Worm (Caenorhabditis elegans) whole organism, mixed stage, embryonic: ENCODE data around the gene clec-193.

Experiments
- bed-3 ChIP-seq: fragments of 200-800 bp; sonication (Bioruptor generic); optimal IDR thresholded peaks from 3 replicates; lab custom pipeline; 2018; ENCODE audit warnings: mild to moderate bottlenecking, missing genetic modification characterization, moderate library complexity, missing compliant biosample characterization
- blmp-1 ChIP-seq: fragments of 150-350 bp; optimal IDR thresholded peaks from 2 replicates; lab custom pipeline; 2014; ENCODE audit warnings: missing biosample characterization, missing genetic modification characterization
- ceh-43 ChIP-seq: fragments of 200-800 bp; sonication (Bioruptor generic); optimal IDR thresholded peaks from 2 replicates; lab custom pipeline; 2018; ENCODE audit warnings: mild to moderate bottlenecking, missing genetic modification characterization, moderate library complexity, missing compliant biosample characterization
- ceh-83 ChIP-seq: fragments of 200-800 bp; sonication (Bioruptor generic); optimal IDR thresholded peaks from 2 replicates; lab custom pipeline; 2018; ENCODE audit warnings: mild to moderate bottlenecking, missing genetic modification characterization, missing compliant biosample characterization
- ces-1 ChIP-seq: fragments of 150-350 bp; optimal IDR thresholded peaks from 2 replicates; lab custom pipeline; 2014; ENCODE audit warnings: missing biosample characterization, missing genetic modification reagents, missing genetic modification characterization
- cnd-1 ChIP-seq: fragments of 200-800 bp; sonication (Bioruptor generic); optimal IDR thresholded peaks from 2 replicates; lab custom pipeline; 2018; ENCODE audit warnings: mild to moderate bottlenecking, missing genetic modification characterization, missing compliant biosample characterization
- drap-1 ChIP-seq: fragments of 200-800 bp; sonication (Bioruptor generic); optimal IDR thresholded peaks from 3 replicates; lab custom pipeline; 2018; ENCODE audit warnings: mild to moderate bottlenecking, missing genetic modification characterization, missing compliant biosample characterization
- elt-1 ChIP-seq: sonication (generic microtip); optimal IDR thresholded peaks from 2 replicates; lab custom pipeline; 2017; ENCODE audit warnings: missing genetic modification characterization, mild to moderate bottlenecking, missing compliant biosample characterization, antibody characterized with exemption, moderate library complexity, borderline replicate concordance; ENCODE audit not compliant: insufficient read depth
- elt-3 ChIP-seq: fragments of 150-350 bp; optimal IDR thresholded peaks from 2 replicates; lab custom pipeline; 2014; ENCODE audit warnings: missing biosample characterization, missing genetic modification characterization
- flh-1 ChIP-seq: fragments of 200-800 bp; sonication (Bioruptor generic); optimal IDR thresholded peaks from 2 replicates; lab custom pipeline; 2018; ENCODE audit warnings: mild to moderate bottlenecking, missing genetic modification characterization, moderate library complexity, missing compliant biosample characterization
- lin-32 ChIP-seq: fragments of 200-800 bp; sonication (Bioruptor generic); optimal IDR thresholded peaks from 2 replicates; lab custom pipeline; 2018; ENCODE audit warnings: mild to moderate bottlenecking, missing genetic modification characterization, missing compliant biosample characterization
- lsy-2 ChIP-seq: fragments of 150-350 bp; optimal IDR thresholded peaks from 2 replicates; lab custom pipeline; 2014; ENCODE audit warnings: missing biosample characterization, missing genetic modification characterization
- mab-5 ChIP-seq: fragments of 150-350 bp; optimal IDR thresholded peaks from 2 replicates; lab custom pipeline; 2014; ENCODE audit warnings: missing biosample characterization, missing genetic modification characterization
- mep-1 ChIP-seq: fragments of 150-350 bp; optimal IDR thresholded peaks from 2 replicates; lab custom pipeline; 2017; ENCODE audit warnings: missing biosample characterization, missing genetic modification reagents, missing genetic modification characterization, inconsistent platforms
- mls-2 ChIP-seq: sonication (generic microtip); optimal IDR thresholded peaks from 2 replicates; lab custom pipeline; 2016; ENCODE audit warnings: mild to moderate bottlenecking, missing genetic modification characterization, moderate library complexity, missing compliant biosample characterization
- nhr-12 ChIP-seq: fragments of 150-350 bp; optimal IDR thresholded peaks from 2 replicates; lab custom pipeline; 2014; ENCODE audit warnings: missing biosample characterization, missing genetic modification characterization
- nhr-237 ChIP-seq: fragments of 150-350 bp; optimal IDR thresholded peaks from 2 replicates; lab custom pipeline; 2014; ENCODE audit warnings: missing biosample characterization, missing genetic modification characterization
- nhr-28 ChIP-seq: fragments of 150-350 bp; optimal IDR thresholded peaks from 2 replicates; lab custom pipeline; 2014; ENCODE audit warnings: missing biosample characterization, missing genetic modification characterization
- pha-4 ChIP-seq: fragments of 150-350 bp; optimal IDR thresholded peaks from 2 replicates; lab custom pipeline; 2018; ENCODE audit warnings: missing biosample characterization, missing genetic modification reagents, missing genetic modification characterization
- sem-2 ChIP-seq: fragments of 200-800 bp; sonication (Bioruptor generic); optimal IDR thresholded peaks from 2 replicates; lab custom pipeline; 2018; ENCODE audit warnings: mild to moderate bottlenecking, missing genetic modification characterization, missing compliant biosample characterization
- snpc-4 ChIP-seq: fragments of 150-350 bp; optimal IDR thresholded peaks from 2 replicates; lab custom pipeline; 2014; ENCODE audit warnings: missing biosample characterization, missing genetic modification characterization
- sptf-1 ChIP-seq: sonication (generic microtip); optimal IDR thresholded peaks from 2 replicates; lab custom pipeline; 2017; ENCODE audit warnings: mild to moderate bottlenecking, missing genetic modification characterization, moderate library complexity, missing compliant biosample characterization
- tbx-8 ChIP-seq: fragments of 200-800 bp; sonication (Bioruptor generic); optimal IDR thresholded peaks from 2 replicates; lab custom pipeline; 2018; ENCODE audit warnings: mild to moderate bottlenecking, missing genetic modification characterization, moderate library complexity, missing compliant biosample characterization
- unc-39 ChIP-seq: fragments of 150-350 bp; optimal IDR thresholded peaks from 2 replicates; lab custom pipeline; 2014; ENCODE audit warnings: missing biosample characterization, missing genetic modification characterization
- unc-62 ChIP-seq: fragments of 150-350 bp; optimal IDR thresholded peaks from 2 replicates; lab custom pipeline; 2014; ENCODE audit warnings: missing biosample characterization, missing genetic modification reagents, missing genetic modification characterization
- ztf-11 ChIP-seq: fragments of 150-350 bp; optimal IDR thresholded peaks from 2 replicates; lab custom pipeline; 2014; ENCODE audit warnings: missing biosample characterization, missing genetic modification characterization

The clec-193 gene

DNA sequence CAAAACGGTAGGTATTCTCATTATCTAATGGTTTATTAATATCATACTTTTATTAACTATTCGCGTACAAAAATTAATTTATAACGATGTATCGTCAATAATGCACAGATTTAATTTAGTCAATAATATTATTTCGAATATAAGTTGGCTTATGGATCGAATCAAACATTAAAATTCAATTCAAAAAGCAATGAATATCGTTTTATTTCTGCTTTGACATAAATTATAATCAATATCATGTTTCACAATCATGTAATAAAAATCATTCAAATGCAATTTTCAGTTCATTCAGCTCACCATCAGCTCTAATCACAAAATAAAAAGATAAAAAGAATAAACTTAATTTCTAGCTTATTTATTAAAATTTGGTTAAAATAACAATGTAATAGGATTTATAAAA lies 22.4 kb upstream of the clec-193 start, which contains the start of gene Y116A8A.6:
Y116A8A.6 (minus strand) TSS at position 101 of the 400 bp plus-strand sequence.
- TF ChIP-seq snpc-4 (tag; lab: Kevin White, UChicago): no peak
- TF ChIP-seq ztf-11: no peak
- no peak for TF ChIP-seq blmp-1 (tag; lab: Kevin White, UChicago)
- no peak for TF ChIP-seq mab-5 (tag; lab: Kevin White, UChicago)
- TF ChIP-seq tbx-8 (GFP tag; lab: Kevin White, UChicago): no peak
- no peak for TF ChIP-seq drap-1 (GFP tag; lab: Kevin White, UChicago)

DNA sequence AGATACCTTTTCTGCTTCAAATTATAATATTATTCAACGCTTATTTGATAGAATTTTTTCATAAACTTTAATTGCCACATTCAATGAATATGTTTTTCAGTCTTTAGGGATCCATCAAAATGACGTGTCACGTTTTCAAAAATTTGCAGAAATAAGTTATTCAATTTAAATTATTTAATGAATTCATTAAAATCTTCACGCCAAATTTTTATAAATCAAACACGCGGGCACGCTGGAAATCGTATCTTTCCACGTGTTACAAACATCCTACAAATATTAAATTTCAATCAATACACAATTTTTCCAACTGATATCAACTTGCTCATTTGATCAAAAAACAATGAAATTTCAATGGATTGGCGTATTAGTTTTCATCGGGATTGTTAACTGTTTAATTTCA lies 16.3 kb upstream of the clec-193 start, which contains the start of gene Y116A8A.4:
Y116A8A.4 (plus strand) TSS at position 301 of the 400 bp plus-strand sequence.
- no peak for TF ChIP-seq ces-1 (GFP tag; lab: Kevin White, UChicago)
- no peak for TF ChIP-seq snpc-4 (tag; lab: Kevin White, UChicago)
- no peak for TF ChIP-seq elt-1 (tag; lab: Kevin White, UChicago)
- no peak for TF ChIP-seq mls-2 (tag; lab: Kevin White, UChicago)
- TF ChIP-seq nhr-12: no peak
- TF ChIP-seq unc-62 (GFP tag; lab: Kevin White, UChicago): no peak
- TF ChIP-seq ceh-83 (GFP tag; lab: Kevin White, UChicago): no peak
- no peak for TF ChIP-seq tbx-8 (GFP tag; lab: Kevin White, UChicago)
- no peak for TF ChIP-seq drap-1 (GFP tag; lab: Kevin White, UChicago)
- TF ChIP-seq mep-1: no peak
- no peak for TF ChIP-seq lsy-2 (tag; lab: Kevin White, UChicago)
- no peak for TF ChIP-seq sptf-1 (tag; lab: Kevin White, UChicago)
- TF ChIP-seq sem-2: no peak
- no peak for TF ChIP-seq bed-3 (GFP tag; lab: Kevin White, UChicago)
- no peak for TF ChIP-seq flh-1 (GFP tag; lab: Kevin White, UChicago)

DNA sequence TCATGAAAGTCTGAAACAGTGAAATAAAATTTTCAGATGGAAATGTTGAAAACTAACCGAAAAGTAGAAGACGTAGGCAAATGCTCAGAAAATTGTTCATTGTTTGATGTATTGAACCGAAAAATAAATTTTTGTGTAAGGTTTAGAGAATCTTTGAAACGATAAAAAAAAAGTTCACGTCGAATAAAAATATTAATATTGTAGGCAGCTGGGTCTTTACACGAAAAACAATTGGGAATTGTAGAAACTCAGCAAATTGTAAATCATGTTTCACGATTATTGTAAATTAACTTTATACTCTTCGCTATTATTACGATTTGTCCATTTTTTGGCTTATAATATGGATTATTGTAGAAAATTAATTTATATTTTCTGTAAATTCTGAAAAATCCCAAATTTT lies 7.6 kb upstream of the clec-193 start, which contains the start of gene Y116A8A.2:
Y116A8A.2 (minus strand) TSS at position 101 of the 400 bp plus-strand sequence.
- TF ChIP-seq sem-2 (no peak), tbx-8 (GFP tag; lab: Kevin White, UChicago) (no peak)

DNA sequence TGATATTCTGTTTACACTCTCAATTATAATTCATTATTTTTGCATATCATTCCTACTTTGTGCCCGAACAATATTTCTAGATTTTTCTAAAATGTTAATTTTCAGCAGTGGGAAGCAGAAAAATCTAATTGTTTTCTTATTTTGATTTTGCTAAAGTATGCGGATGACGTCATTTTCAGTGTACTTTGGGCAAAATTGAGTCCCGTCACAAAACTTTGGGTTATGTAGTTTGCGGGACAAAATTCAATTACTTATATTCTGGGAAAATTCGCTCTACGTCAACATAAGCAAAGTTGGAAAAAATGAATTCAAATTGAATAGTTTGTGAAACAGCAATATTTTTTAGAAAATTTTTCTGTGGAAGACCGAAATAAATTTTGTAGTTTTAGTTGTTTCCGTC lies 5.9 kb upstream of the clec-193 start:
- no peak for TF ChIP-seq sem-2
- no peak for TF ChIP-seq unc-39 (tag; lab: Kevin White, UChicago)
- peak; percentile 43 for TF ChIP-seq ces-1 (GFP tag; lab: Kevin White, UChicago)
- TF ChIP-seq tbx-8 (GFP tag; lab: Kevin White, UChicago): no peak
- TF ChIP-seq sptf-1 (tag; lab: Kevin White, UChicago): no peak

DNA sequence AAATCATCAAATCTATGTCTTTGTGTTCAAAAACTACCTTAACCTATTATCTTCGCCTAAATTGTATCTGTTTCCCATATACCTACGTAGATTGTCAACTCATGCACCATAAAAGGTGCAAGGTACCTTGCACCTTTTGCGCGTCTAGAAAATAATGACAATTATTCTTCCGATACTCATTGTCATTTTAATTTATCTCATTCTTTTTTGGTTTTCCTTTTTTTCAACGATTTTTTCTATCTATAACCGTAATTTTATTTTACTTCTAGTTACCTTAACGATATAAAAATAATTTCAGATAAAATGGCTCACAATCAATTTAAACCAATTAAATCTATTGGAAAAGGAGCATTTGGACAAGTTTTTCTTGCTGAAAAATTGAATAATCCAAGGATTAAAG lies 19.2 kb downstream of the clec-193 start, which contains the start of gene Y43D4A.6:
Y43D4A.6 (plus strand) TSS at position 301 of the 400 bp plus-strand sequence.
- TF ChIP-seq snpc-4 (tag; lab: Kevin White, UChicago) (no peak), pha-4 (tag; lab: Kevin White, UChicago) (no peak), ceh-83 (GFP tag; lab: Kevin White, UChicago) (no peak), ceh-43 (GFP tag; lab: Kevin White, UChicago) (no peak), nhr-28 (no peak), mab-5 (tag; lab: Kevin White, UChicago) (no peak), tbx-8 (GFP tag; lab: Kevin White, UChicago) (no peak), nhr-237 (tag; lab: Kevin White, UChicago) (no peak), lin-32 (GFP tag; lab: Kevin White, UChicago) (no peak), flh-1 (GFP tag; lab: Kevin White, UChicago) (no peak), nhr-12 (no peak)

DNA sequence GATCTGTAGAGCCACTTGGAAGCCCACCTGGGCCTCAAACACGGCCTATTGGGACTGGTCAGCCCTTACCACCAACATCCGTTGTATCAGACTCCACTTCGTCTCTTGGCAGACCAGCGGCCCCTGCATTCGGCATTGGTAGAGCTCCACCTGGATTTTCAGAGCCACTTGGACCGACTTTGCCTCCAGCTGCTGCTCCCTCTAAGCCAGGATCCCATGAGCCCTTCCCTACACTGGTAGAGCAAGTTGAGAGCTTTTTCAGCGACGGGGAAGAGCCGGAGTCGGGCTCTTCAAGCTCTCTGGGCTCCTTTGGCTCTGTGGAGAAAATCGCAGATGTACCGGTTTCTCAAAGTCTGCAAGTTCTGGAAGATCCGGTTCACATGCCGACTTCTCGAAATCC lies 27.6 kb downstream of the clec-193 start:
- no peak for TF ChIP-seq elt-3 (tag; lab: Kevin White, UChicago)
- TF ChIP-seq tbx-8 (GFP tag; lab: Kevin White, UChicago): no peak
- no peak for TF ChIP-seq cnd-1 (tag; lab: Kevin White, UChicago)
- TF ChIP-seq nhr-237 (tag; lab: Kevin White, UChicago): no peak
- TF ChIP-seq unc-62 (GFP tag; lab: Kevin White, UChicago): no peak
- no peak for TF ChIP-seq sptf-1 (tag; lab: Kevin White, UChicago)
- no peak for TF ChIP-seq pha-4 (tag; lab: Kevin White, UChicago)
- TF ChIP-seq, all 35 proteins: peak for 0
